Worm (Caenorhabditis elegans) whole organism, late embryonic: ENCODE results near the gene Y37H2A.18.

ENCODE experiments used
- C08G9.2 ChIP-seq: sonication (generic microtip); optimal IDR thresholded peaks from 2 replicates; lab custom pipeline; 2016; ENCODE audit warnings: mild to moderate bottlenecking, missing genetic modification characterization, moderate library complexity, missing compliant biosample characterization
- K02D7.2 ChIP-seq: sonication (generic microtip); optimal IDR thresholded peaks from 2 replicates; lab custom pipeline; 2017; ENCODE audit warnings: mild to moderate bottlenecking, missing genetic modification characterization, missing compliant biosample characterization
- K09A11.1 ChIP-seq: sonication (generic microtip); optimal IDR thresholded peaks from 2 replicates; lab custom pipeline; 2017; ENCODE audit warnings: antibody characterized with exemption, mild to moderate bottlenecking, missing genetic modification characterization, missing compliant biosample characterization; ENCODE audit not compliant: insufficient read depth
- T23F11.4 ChIP-seq: fragments of 200-800 bp; sonication (Bioruptor generic); optimal IDR thresholded peaks from 2 replicates; lab custom pipeline; 2018; ENCODE audit warnings: mild to moderate bottlenecking, missing genetic modification characterization, missing compliant biosample characterization
- Y22D7AL.16 ChIP-seq: sonication (generic microtip); optimal IDR thresholded peaks from 2 replicates; lab custom pipeline; 2016; ENCODE audit warnings: missing genetic modification characterization, missing compliant biosample characterization
- ahr-1 ChIP-seq: sonication (generic microtip); optimal IDR thresholded peaks from 2 replicates; lab custom pipeline; 2016; ENCODE audit warnings: missing genetic modification characterization, missing compliant biosample characterization
- ceh-14 ChIP-seq: sonication (generic microtip); optimal IDR thresholded peaks from 2 replicates; lab custom pipeline; 2016; ENCODE audit warnings: missing genotype, missing genetic modification characterization, missing compliant biosample characterization
- ceh-18 ChIP-seq: sonication (generic microtip); optimal IDR thresholded peaks from 2 replicates; lab custom pipeline; 2016; ENCODE audit warnings: missing genetic modification characterization, missing compliant biosample characterization
- ceh-19 ChIP-seq: fragments of 200-800 bp; sonication (Bioruptor generic); optimal IDR thresholded peaks from 2 replicates; lab custom pipeline; 2018; ENCODE audit warnings: mild to moderate bottlenecking, missing genetic modification characterization, missing compliant biosample characterization
- ceh-2 ChIP-seq: sonication (generic microtip); optimal IDR thresholded peaks from 2 replicates; lab custom pipeline; 2016; ENCODE audit warnings: missing genotype, missing genetic modification characterization, missing compliant biosample characterization
- ceh-24 ChIP-seq: sonication (generic microtip); optimal IDR thresholded peaks from 2 replicates; lab custom pipeline; 2016; ENCODE audit warnings: mild to moderate bottlenecking, missing genetic modification characterization, missing compliant biosample characterization
- ceh-30 ChIP-seq: fragments of 150-350 bp; optimal IDR thresholded peaks from 2 replicates; lab custom pipeline; 2014; ENCODE audit warnings: missing biosample characterization, missing genetic modification characterization
- ceh-31 ChIP-seq: sonication (generic microtip); optimal IDR thresholded peaks from 2 replicates; lab custom pipeline; 2016; ENCODE audit warnings: missing genetic modification characterization, missing compliant biosample characterization
- ceh-45 ChIP-seq: fragments of 200-800 bp; sonication (Bioruptor generic); IDR thresholded peaks from 2 replicates; pipeline ENCODE4 v1.3.6; 2022; ENCODE audit warnings: missing genetic modification reagents, missing genetic modification characterization, missing compliant biosample characterization
- ceh-48 ChIP-seq: sonication (generic microtip); optimal IDR thresholded peaks from 2 replicates; lab custom pipeline; 2016; ENCODE audit warnings: missing genetic modification characterization, inconsistent platforms, missing compliant biosample characterization
- che-1 ChIP-seq: sonication (generic microtip); optimal IDR thresholded peaks from 2 replicates; lab custom pipeline; 2016; ENCODE audit warnings: mild to moderate bottlenecking, missing genetic modification characterization, missing compliant biosample characterization
- dmd-4 ChIP-seq: sonication (generic microtip); optimal IDR thresholded peaks from 2 replicates; lab custom pipeline; 2016; ENCODE audit warnings: borderline replicate concordance, missing genetic modification characterization, missing compliant biosample characterization
- ets-4 ChIP-seq: sonication (generic microtip); optimal IDR thresholded peaks from 2 replicates; lab custom pipeline; 2016; ENCODE audit warnings: missing genetic modification characterization, missing compliant biosample characterization
- eyg-1 ChIP-seq: sonication (generic microtip); optimal IDR thresholded peaks from 2 replicates; lab custom pipeline; 2016; ENCODE audit warnings: missing genotype, missing genetic modification characterization, missing compliant biosample characterization
- fax-1 ChIP-seq: sonication (generic microtip); optimal IDR thresholded peaks from 2 replicates; lab custom pipeline; 2016; ENCODE audit warnings: missing genotype, missing genetic modification characterization, missing compliant biosample characterization
- fkh-6 ChIP-seq: sonication (generic microtip); optimal IDR thresholded peaks from 2 replicates; lab custom pipeline; 2016; ENCODE audit warnings: missing genetic modification characterization, missing compliant biosample characterization
- gmeb-2 ChIP-seq: sonication (generic microtip); optimal IDR thresholded peaks from 2 replicates; lab custom pipeline; 2016; ENCODE audit warnings: missing genetic modification characterization, inconsistent platforms, missing compliant biosample characterization
- hlh-13 ChIP-seq: fragments of 200-800 bp; sonication (Bioruptor generic); optimal IDR thresholded peaks from 2 replicates; lab custom pipeline; 2018; ENCODE audit warnings: mild to moderate bottlenecking, missing genetic modification characterization, missing compliant biosample characterization
- hlh-6 ChIP-seq: sonication (generic microtip); optimal IDR thresholded peaks from 2 replicates; lab custom pipeline; 2016; ENCODE audit warnings: missing genotype, missing genetic modification characterization, missing compliant biosample characterization
- madf-2 ChIP-seq: sonication (generic microtip); optimal IDR thresholded peaks from 2 replicates; lab custom pipeline; 2017; ENCODE audit warnings: missing genetic modification characterization, missing compliant biosample characterization
- nhr-11 ChIP-seq: fragments of 150-350 bp; optimal IDR thresholded peaks from 2 replicates; lab custom pipeline; 2014; ENCODE audit warnings: missing biosample characterization, missing genetic modification characterization
- nhr-232 ChIP-seq: sonication (generic microtip); optimal IDR thresholded peaks from 2 replicates; lab custom pipeline; 2016; ENCODE audit warnings: missing genetic modification characterization, missing compliant biosample characterization
- npax-4 ChIP-seq: sonication (generic microtip); optimal IDR thresholded peaks from 2 replicates; lab custom pipeline; 2016; ENCODE audit warnings: missing genetic modification characterization, missing compliant biosample characterization
- pag-3 ChIP-seq: sonication (generic microtip); optimal IDR thresholded peaks from 2 replicates; lab custom pipeline; 2016; ENCODE audit warnings: missing compliant biosample characterization, missing genetic modification characterization, borderline replicate concordance
- pat-9 ChIP-seq: fragments of 200-800 bp; sonication (Bioruptor generic); optimal IDR thresholded peaks from 2 replicates; lab custom pipeline; 2018; ENCODE audit warnings: mild to moderate bottlenecking, missing genetic modification characterization, moderate library complexity, missing compliant biosample characterization
- pha-2 ChIP-seq: sonication (generic microtip); optimal IDR thresholded peaks from 2 replicates; lab custom pipeline; 2017; ENCODE audit warnings: mild to moderate bottlenecking, missing genetic modification characterization, missing compliant biosample characterization
- pha-4 ChIP-seq: fragments of 150-350 bp; optimal IDR thresholded peaks from 2 replicates; lab custom pipeline; 2018; ENCODE audit warnings: missing biosample characterization, missing genetic modification reagents, missing genetic modification characterization
- pqm-1 ChIP-seq: sonication (generic microtip); optimal IDR thresholded peaks from 2 replicates; lab custom pipeline; 2016; ENCODE audit warnings: missing genetic modification characterization, missing compliant biosample characterization
- pros-1 ChIP-seq: fragments of 150-350 bp; optimal IDR thresholded peaks from 2 replicates; lab custom pipeline; 2014; ENCODE audit warnings: missing biosample characterization, missing genetic modification reagents, missing genetic modification characterization
- rnt-1 ChIP-seq: sonication (generic microtip); optimal IDR thresholded peaks from 2 replicates; lab custom pipeline; 2016; ENCODE audit warnings: missing genetic modification characterization, missing compliant biosample characterization
- sdc-2 ChIP-seq: sonication (generic microtip); optimal IDR thresholded peaks from 2 replicates; lab custom pipeline; 2016; ENCODE audit warnings: missing genotype, missing genetic modification characterization, missing compliant biosample characterization
- sox-2 ChIP-seq: fragments of 200-800 bp; sonication (Bioruptor generic); IDR thresholded peaks from 2 replicates; pipeline ENCODE4 v1.3.6; 2022; ENCODE audit warnings: missing genetic modification reagents, missing genetic modification characterization, missing compliant biosample characterization
- ttx-3 ChIP-seq: sonication (generic microtip); optimal IDR thresholded peaks from 2 replicates; lab custom pipeline; 2016; ENCODE audit warnings: missing genetic modification reagents, missing genetic modification characterization, missing compliant biosample characterization
- unc-55 ChIP-seq: sonication (generic microtip); optimal IDR thresholded peaks from 2 replicates; lab custom pipeline; 2017; ENCODE audit warnings: missing biosample characterization, missing genetic modification reagents, missing genetic modification characterization
- zip-5 ChIP-seq: sonication (generic microtip); optimal IDR thresholded peaks from 2 replicates; lab custom pipeline; 2016; ENCODE audit warnings: missing genetic modification characterization, missing compliant biosample characterization

The Y37H2A.18 gene

ce11 chrV:18133177-18133576, at the start of gene Y37H2A.18:
TSS of gene Y37H2A.18 (minus strand) at chrV:18133277.
- TF ChIP-seq che-1 (no peak), pros-1 (tag; lab: Kevin White, UChicago) (no peak), ceh-48 (tag; lab: Kevin White, UChicago) (no peak), hlh-6 (tag; lab: Kevin White, UChicago) (no peak), ceh-24 (tag; lab: Kevin White, UChicago) (no peak), pha-4 (tag; lab: Kevin White, UChicago) (no peak), eyg-1 (tag; lab: Kevin White, UChicago) (no peak), zip-5 (no peak), pag-3 (no peak), Y22D7AL.16 (tag; lab: Kevin White, UChicago) (no peak), sdc-2 (tag; lab: Kevin White, UChicago) (no peak), nhr-11 (tag; lab: Kevin White, UChicago) (no peak), pha-2 (tag; lab: Kevin White, UChicago) (no peak), fkh-6 (no peak), K02D7.2 (no peak), gmeb-2 (tag; lab: Kevin White, UChicago) (no peak), dmd-4 (tag; lab: Kevin White, UChicago) (no peak), rnt-1 (no peak), ahr-1 (no peak), ceh-30 (tag; lab: Kevin White, UChicago) (no peak)

- TF ChIP-seq npax-4 (tag; lab: Kevin White, UChicago): no peak
- no peak for TF ChIP-seq pat-9 (tag; lab: Kevin White, UChicago)
- TF ChIP-seq pha-2 (tag; lab: Kevin White, UChicago): no peak
- no peak for TF ChIP-seq ceh-14 (tag; lab: Kevin White, UChicago)
- no peak for TF ChIP-seq nhr-11 (tag; lab: Kevin White, UChicago)
- TF ChIP-seq ceh-18 (tag; lab: Kevin White, UChicago): no peak
- no peak for TF ChIP-seq sdc-2 (tag; lab: Kevin White, UChicago)
- no peak for TF ChIP-seq ceh-19 (GFP tag; lab: Kevin White, UChicago)
- no peak for TF ChIP-seq dmd-4 (tag; lab: Kevin White, UChicago)
- no peak for TF ChIP-seq fkh-6
- TF ChIP-seq ceh-31 (tag; lab: Kevin White, UChicago): no peak
- TF ChIP-seq sox-2 (GFP tag; lab: Robert Waterston, UW): no peak
- TF ChIP-seq hlh-13 (GFP tag; lab: Kevin White, UChicago): no peak
- TF ChIP-seq ets-4 (tag; lab: Kevin White, UChicago): no peak
- TF ChIP-seq gmeb-2 (tag; lab: Kevin White, UChicago): no peak
- TF ChIP-seq ceh-45 (GFP tag; lab: Robert Waterston, UW): no peak
- TF ChIP-seq K09A11.1: no peak
- TF ChIP-seq unc-55 (GFP tag; lab: Kevin White, UChicago): no peak
- TF ChIP-seq C08G9.2: no peak
- no peak for TF ChIP-seq nhr-232 (tag; lab: Kevin White, UChicago)
These were observed 46.6 kb upstream of the Y37H2A.18 start, which contains the start of gene C31G12.1 for ce11 chrV:18179663-18180062. TSS of gene C31G12.1 (plus strand) at chrV:18179963.

ce11 chrV:18178659-18179058, 45.6 kb upstream of the Y37H2A.18 start, which contains the start of gene C31G12.4:
TSS of gene C31G12.4 (minus strand) at chrV:18178759.
- TF ChIP-seq ttx-3 (no peak), pros-1 (tag; lab: Kevin White, UChicago) (no peak), ceh-2 (no peak), pqm-1 (tag; lab: Kevin White, UChicago) (no peak), sdc-2 (tag; lab: Kevin White, UChicago) (no peak), madf-2 (tag; lab: Kevin White, UChicago) (no peak), fax-1 (tag; lab: Kevin White, UChicago) (no peak), T23F11.4 (no peak), rnt-1 (no peak), ceh-48 (tag; lab: Kevin White, UChicago) (no peak)
- TF ChIP-seq, all 69 proteins: peak for 0
